Fruit fly (Drosophila melanogaster) whole organism, adult: ENCODE data around the gene Pex7.

ENCODE experiments used
- CG11617 ChIP-seq: fragments of 200-800 bp; sonication (Bioruptor generic); optimal IDR thresholded peaks from 2 replicates; lab custom pipeline; 2017; ENCODE audit warnings: mild to moderate bottlenecking, missing biosample characterization, missing genetic modification reagents, missing genetic modification characterization
- CG5204 ChIP-seq: fragments of 200-800 bp; sonication (Bioruptor generic); optimal IDR thresholded peaks from 2 replicates; lab custom pipeline; 2016; ENCODE audit warnings: missing biosample characterization, missing genetic modification characterization
- CG7045 ChIP-seq: fragments of 200-800 bp; sonication (Bioruptor generic); optimal IDR thresholded peaks from 2 replicates; lab custom pipeline; 2017; ENCODE audit warnings: missing biosample characterization, mild to moderate bottlenecking, missing genetic modification characterization
- bab1 ChIP-seq: fragments of 200-800 bp; sonication (Bioruptor generic); optimal IDR thresholded peaks from 3 replicates; lab custom pipeline; 2019; ENCODE audit warnings: missing biosample characterization, mild to moderate bottlenecking, missing genetic modification characterization, moderate library complexity
- kay ChIP-seq: fragments of 200-800 bp; sonication (Bioruptor generic); peaks from one replicate; lab custom pipeline; 2016; ENCODE audit warnings: missing biosample characterization, missing genetic modification characterization, borderline replicate concordance
- pad ChIP-seq: fragments of 200-800 bp; sonication (Bioruptor generic); optimal IDR thresholded peaks from 3 replicates; lab custom pipeline; 2017; ENCODE audit warnings: missing biosample characterization, missing genetic modification characterization, mild to moderate bottlenecking, moderate library complexity, missing genetic modification reagents

DNA sequence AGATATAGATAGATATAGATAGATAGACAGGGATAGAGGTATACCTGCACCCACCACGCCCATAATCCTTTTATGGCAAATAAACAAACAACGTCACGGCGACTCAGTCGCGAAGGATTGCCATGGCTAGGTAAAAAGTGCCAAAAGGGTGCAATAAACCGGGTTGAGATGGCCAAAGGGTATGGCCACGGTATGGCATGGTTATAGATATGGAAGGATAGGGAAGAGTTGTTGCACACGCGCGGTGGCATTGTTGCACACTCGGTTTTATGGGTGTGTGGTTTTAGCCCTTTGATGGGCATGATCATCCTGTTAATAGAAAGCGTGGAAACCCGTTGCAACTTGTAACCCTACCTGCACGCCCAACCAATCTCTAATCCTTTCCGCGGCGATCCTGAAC is 24.0 kb downstream of the Pex7 start:
- TF ChIP-seq kay (GFP tag; lab: Kevin White, UChicago) (no peak), CG7045 (no peak), pad (no peak), CG11617 (GFP tag; lab: Kevin White, UChicago) (no peak), bab1 (GFP tag; lab: Kevin White, UChicago) (no peak), CG5204 (GFP tag; lab: Kevin White, UChicago) (no peak)
